Fruit fly (Drosophila melanogaster) whole organism, wandering third instar larva: ENCODE results near the gene CG31287.

Experiments
- CG9705 ChIP-seq: fragments of 200-800 bp; sonication (Bioruptor generic); optimal IDR thresholded peaks from 2 replicates; lab custom pipeline; 2018; ENCODE audit warnings: missing biosample characterization, mild to moderate bottlenecking, missing genetic modification characterization
- Dfd ChIP-seq: fragments of >200 bp; optimal IDR thresholded peaks from 2 replicates; lab custom pipeline; 2017; ENCODE audit warnings: missing biosample characterization, missing genetic modification characterization
- Jra ChIP-seq: sonication (Bioruptor generic); optimal IDR thresholded peaks from 2 replicates; lab custom pipeline; 2016; ENCODE audit warnings: missing biosample characterization, missing genetic modification characterization
- Mio ChIP-seq: sonication (Bioruptor generic); optimal IDR thresholded peaks from 2 replicates; lab custom pipeline; 2016; ENCODE audit warnings: missing biosample characterization, missing genetic modification characterization
- Myc ChIP-seq: fragments of >200 bp; optimal IDR thresholded peaks from 2 replicates; lab custom pipeline; 2017
- Vsx2 ChIP-seq: fragments of 200-300, 225-300 bp; sonication (Bioruptor generic); optimal IDR thresholded peaks from 2 replicates; lab custom pipeline; 2018; ENCODE audit warnings: missing biosample characterization, missing genetic modification characterization; ENCODE audit not compliant: partially characterized antibody
- brk ChIP-seq: fragments of 200-800 bp; sonication (Bioruptor generic); optimal IDR thresholded peaks from 2 replicates; lab custom pipeline; 2016; ENCODE audit warnings: missing biosample characterization, mild to moderate bottlenecking, missing genetic modification characterization
- ey ChIP-seq: fragments of 200-800 bp; sonication (Bioruptor generic); optimal IDR thresholded peaks from 2 replicates; lab custom pipeline; 2016; ENCODE audit warnings: missing biosample characterization, missing genetic modification characterization
- jim ChIP-seq: fragments of 175-275, 200-325 bp; sonication (Bioruptor generic); optimal IDR thresholded peaks from 2 replicates; lab custom pipeline; 2016; ENCODE audit warnings: missing biosample characterization, mild to moderate bottlenecking, missing genetic modification characterization
- lola ChIP-seq: fragments of >200 bp; optimal IDR thresholded peaks from 2 replicates; lab custom pipeline; 2017; ENCODE audit warnings: missing biosample characterization, missing genetic modification characterization
- rgr ChIP-seq: fragments of 200-800 bp; sonication (Bioruptor generic); optimal IDR thresholded peaks from 3 replicates; lab custom pipeline; 2016; ENCODE audit warnings: missing biosample characterization, mild to moderate bottlenecking, missing genetic modification characterization

- TF ChIP-seq ey, result no peak
- TF ChIP-seq rgr, result no peak
- no peak for TF ChIP-seq jim
- TF ChIP-seq Dfd, result no peak
- no peak for TF ChIP-seq Myc (lab: Kevin White, UChicago)
- TF ChIP-seq Vsx2 (GFP tag; lab: Kevin White, UChicago), result no peak
- no peak for TF ChIP-seq Jra
- TF ChIP-seq CG9705, result no peak
- no peak for TF ChIP-seq brk
- no peak for TF ChIP-seq Mio
- TF ChIP-seq lola, result no peak
Observed at dm6 chr3R:16247027-16247426, 43.9 kb downstream of the CG31287 start.
